Fruit fly (Drosophila melanogaster) whole organism: ENCODE results near the gene OtopLc.

Experiments used
- CG8478 ChIP-seq: fragments of >200 bp; optimal IDR thresholded peaks from 2 replicates; lab custom pipeline; 2018; ENCODE audit warnings: inconsistent platforms
- Dll ChIP-seq: fragments of >200 bp; optimal IDR thresholded peaks from 2 replicates; lab custom pipeline; 2017
- EcR ChIP-seq, 2 experiments: fragments of >200 bp; optimal IDR thresholded peaks; 2 replicates each; lab custom pipeline; 2017; ENCODE audit warnings: missing biosample characterization in 2 of 2, missing genetic modification characterization in 2 of 2, missing genetic modification reagents in 2 of 2
- pan ChIP-seq: fragments of >200 bp; optimal IDR thresholded peaks from 2 replicates; lab custom pipeline; 2017
- psq ChIP-seq: fragments of >200 bp; optimal IDR thresholded peaks from 2 replicates; lab custom pipeline; 2017
- usp ChIP-seq: fragments of >200 bp; optimal IDR thresholded peaks from 2 replicates; lab custom pipeline; 2017; ENCODE audit warnings: missing biosample characterization, missing genetic modification characterization, mixed read lengths

Gene OtopLc

dm6 chrX:5648437-5648959 lies 14.2 kb downstream of the OtopLc start, which contains the start of gene OtopLa:
Gene OtopLa (minus strand): TSS chrX:5648487.
- TF ChIP-seq psq (lab: Kevin White, UChicago) (no peak), pan (lab: Kevin White, UChicago) (no peak), usp (GFP tag; lab: Kevin White, UChicago) (no peak), CG8478 (no peak), EcR (GFP tag; optimal IDR thresholded peaks at IDR 0.05; lab: Kevin White, UChicago) (no peak), Dll (lab: Kevin White, UChicago) (no peak)

DNA sequence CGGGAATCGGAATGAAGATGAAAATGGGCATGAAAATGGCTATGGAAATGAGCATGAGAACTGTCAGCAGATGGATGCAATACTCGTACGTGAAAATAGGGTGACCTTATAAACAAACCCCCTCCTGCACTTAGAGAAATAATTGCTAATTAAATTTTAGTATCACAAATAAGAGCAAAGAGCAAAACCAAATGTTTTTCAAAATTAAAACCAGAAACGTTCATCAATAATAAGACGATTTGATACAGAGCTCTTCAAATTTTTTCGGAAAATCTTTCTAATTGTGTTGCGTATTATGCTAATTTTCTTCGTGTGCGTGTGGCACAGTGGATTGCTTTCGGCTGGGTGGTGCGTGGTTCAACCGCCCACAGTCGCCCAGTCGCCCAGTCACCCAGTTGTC lies 16.4 kb downstream of the OtopLc start:
- no peak for TF ChIP-seq usp (GFP tag; lab: Kevin White, UChicago)
- TF ChIP-seq Dll (lab: Kevin White, UChicago): no peak
- no peak for TF ChIP-seq EcR (GFP tag; optimal IDR thresholded peaks at IDR 0.05; lab: Kevin White, UChicago)
- no peak for TF ChIP-seq CG8478

- TF ChIP-seq pan (lab: Kevin White, UChicago): no peak
- no peak for TF ChIP-seq EcR (GFP tag; optimal IDR thresholded peaks at IDR 0.05; lab: Kevin White, UChicago)
- TF ChIP-seq CG8478: no peak
- TF ChIP-seq psq (lab: Kevin White, UChicago): no peak
These were observed 23.6 kb downstream of the OtopLc start for dm6 chrX:5639083-5639482.

dm6 chrX:5638588-5638987 lies 24.1 kb downstream of the OtopLc start:
- no peak for TF ChIP-seq usp (GFP tag; lab: Kevin White, UChicago)
- no peak for TF ChIP-seq pan (lab: Kevin White, UChicago)
- no peak for TF ChIP-seq psq (lab: Kevin White, UChicago)
- no peak for TF ChIP-seq EcR (GFP tag; optimal IDR thresholded peaks at IDR 0.05; lab: Kevin White, UChicago)
- no peak for TF ChIP-seq Dll (lab: Kevin White, UChicago)
- TF ChIP-seq CG8478: no peak

- TF ChIP-seq EcR (GFP tag; optimal IDR thresholded peaks at IDR 0.05; lab: Kevin White, UChicago) (no peak), Dll (lab: Kevin White, UChicago) (no peak), pan (lab: Kevin White, UChicago) (no peak), psq (lab: Kevin White, UChicago) (no peak), CG8478 (no peak), usp (GFP tag; lab: Kevin White, UChicago) (no peak)
These were observed 25.1 kb downstream of the OtopLc start for dm6 chrX:5637543-5637942.

DNA sequence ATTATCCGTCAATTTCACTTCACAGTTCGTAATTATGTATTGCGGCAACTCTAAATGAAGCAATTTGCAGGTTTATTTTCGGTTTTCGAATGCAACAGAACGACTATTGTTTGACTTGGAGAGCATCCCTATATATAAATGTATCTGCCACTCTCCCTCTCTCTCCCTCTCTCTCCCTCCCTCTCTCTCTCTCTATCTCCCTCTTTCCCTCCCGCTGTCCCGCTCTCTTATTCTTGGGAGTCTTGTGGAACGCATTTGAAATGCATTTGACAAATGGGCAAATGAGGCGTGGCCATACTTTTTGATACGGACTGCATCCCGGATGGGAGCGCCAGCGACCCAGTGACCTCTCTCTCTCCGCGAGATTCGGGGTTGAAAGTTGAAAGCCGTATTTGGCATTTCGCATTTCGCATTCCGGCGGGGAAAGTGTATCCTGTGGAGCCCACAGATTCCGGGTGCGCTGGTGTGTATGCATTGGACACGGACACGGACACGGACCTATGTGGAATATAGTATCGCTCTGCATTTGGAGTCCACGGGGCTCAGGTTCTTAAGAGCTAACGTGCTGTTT lies 26.0 kb downstream of the OtopLc start:
- TF ChIP-seq CG8478: no peak

DNA sequence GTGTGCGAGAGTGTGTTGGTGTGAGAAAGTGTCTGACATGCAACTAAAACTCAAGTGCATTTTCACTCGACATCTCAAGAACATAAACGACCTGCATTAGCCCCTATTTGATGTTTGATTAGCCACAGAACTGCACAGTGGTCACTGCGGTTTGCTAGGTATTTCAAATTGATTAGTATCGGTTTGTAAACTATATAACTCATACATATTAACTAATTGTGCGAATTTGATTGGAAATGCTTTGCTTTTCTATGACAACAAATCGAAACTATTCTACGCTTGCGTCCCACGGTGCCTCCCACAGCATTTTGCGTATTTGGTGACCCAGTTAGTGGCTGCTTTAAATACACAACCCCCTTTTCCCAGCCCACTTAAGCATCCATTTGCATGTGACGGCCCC lies 27.9 kb downstream of the OtopLc start:
- TF ChIP-seq pan (lab: Kevin White, UChicago) (no peak), Dll (lab: Kevin White, UChicago) (no peak), usp (GFP tag; lab: Kevin White, UChicago) (no peak), CG8478 (no peak), psq (lab: Kevin White, UChicago) (no peak), EcR (GFP tag; optimal IDR thresholded peaks at IDR 0.05; lab: Kevin White, UChicago) (no peak)

dm6 chrX:5621893-5622803 lies 40.5 kb downstream of the OtopLc start, which contains the start of the genes Mlc-c and Pop1:
Gene Mlc-c (minus strand): TSS chrX:5622539.
Gene Pop1 (plus strand): TSS chrX:5622648.
- no peak for TF ChIP-seq Dll (lab: Kevin White, UChicago)
- TF ChIP-seq pan (lab: Kevin White, UChicago): no peak
- no peak for TF ChIP-seq usp (GFP tag; lab: Kevin White, UChicago)
- TF ChIP-seq EcR (GFP tag; optimal IDR thresholded peaks at IDR 0.05; lab: Kevin White, UChicago): no peak
- no peak for TF ChIP-seq psq (lab: Kevin White, UChicago)
- TF ChIP-seq CG8478: no peak

- TF ChIP-seq psq (lab: Kevin White, UChicago) (no peak), pan (lab: Kevin White, UChicago) (no peak), CG8478 (no peak)
These were observed 44.1 kb downstream of the OtopLc start, which contains the start of gene RhoGAP5A for dm6 chrX:5618562-5618961. Gene RhoGAP5A (minus strand): TSS chrX:5618806.

- no peak for TF ChIP-seq usp (GFP tag; lab: Kevin White, UChicago)
- no peak for TF ChIP-seq EcR (GFP tag; optimal IDR thresholded peaks at IDR 0.05; lab: Kevin White, UChicago)
- TF ChIP-seq psq (lab: Kevin White, UChicago): no peak
- no peak for TF ChIP-seq pan (lab: Kevin White, UChicago)
- no peak for TF ChIP-seq CG8478
- TF ChIP-seq Dll (lab: Kevin White, UChicago): no peak
These were observed 46.4 kb downstream of the OtopLc start, which contains the start of gene CG34434 for dm6 chrX:5616270-5616669. Gene CG34434 (minus strand): TSS chrX:5616370.

- TF ChIP-seq usp (GFP tag; lab: Kevin White, UChicago) (no peak), pan (lab: Kevin White, UChicago) (no peak), psq (lab: Kevin White, UChicago) (no peak), CG8478 (no peak), EcR (GFP tag; optimal IDR thresholded peaks at IDR 0.05; lab: Kevin White, UChicago) (no peak), Dll (lab: Kevin White, UChicago) (no peak)
These were observed 48.3 kb downstream of the OtopLc start, which contains the start of gene CG34435 for dm6 chrX:5614367-5614766. Gene CG34435 (minus strand): TSS chrX:5614467.

dm6 chrX:5612977-5613376 lies 49.7 kb downstream of the OtopLc start:
- TF ChIP-seq psq (lab: Kevin White, UChicago) (no peak), usp (GFP tag; lab: Kevin White, UChicago) (no peak), EcR (GFP tag; optimal IDR thresholded peaks at IDR 0.05; lab: Kevin White, UChicago) (no peak), CG8478 (no peak), pan (lab: Kevin White, UChicago) (no peak), Dll (lab: Kevin White, UChicago) (no peak)
